Fruit fly (Drosophila melanogaster): ENCODE data around the gene CG31886.

DNA sequence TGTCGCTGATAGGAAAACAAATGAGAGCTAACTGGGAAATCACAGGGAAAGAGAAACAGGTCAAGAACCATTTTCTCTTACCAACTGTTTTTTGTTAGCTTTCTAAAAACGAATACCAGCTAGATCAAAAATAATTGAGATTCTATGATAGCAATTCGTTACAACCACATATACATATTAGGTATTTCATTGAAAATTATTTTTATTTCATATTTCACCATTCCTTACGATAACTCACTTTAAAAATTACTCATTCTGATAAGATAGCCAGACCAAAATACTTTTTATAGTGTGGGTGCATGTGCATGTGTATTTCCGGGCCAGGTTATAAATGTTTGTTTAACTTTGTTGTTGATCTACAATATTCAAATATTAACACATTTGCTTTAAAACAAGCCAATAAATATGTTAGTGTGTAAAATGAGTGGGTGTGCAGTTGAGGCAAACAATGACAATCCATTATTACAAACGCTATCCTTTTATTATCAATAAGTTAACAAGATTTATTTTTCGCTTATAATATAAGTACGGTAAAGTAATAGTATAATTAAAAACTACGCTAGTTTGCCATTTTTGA, 20.9 kb downstream of the CG31886 start:
- no peak for TF ChIP-seq br (GFP tag; optimal IDR thresholded peaks at IDR 0.05)
- no peak for TF ChIP-seq Hr78 (GFP tag; optimal IDR thresholded peaks at IDR 0.05)
- TF ChIP-seq foxo (GFP tag; optimal IDR thresholded peaks at IDR 0.05) = no peak
- TF ChIP-seq Dfd (GFP tag; optimal IDR thresholded peaks at IDR 0.05) = no peak
- no peak for TF ChIP-seq psq (GFP tag; optimal IDR thresholded peaks at IDR 0.05)
- TF ChIP-seq brk (GFP tag; optimal IDR thresholded peaks at IDR 0.05) = no peak
- TF ChIP-seq pan (optimal IDR thresholded peaks at IDR 0.05) = no peak
- no peak for TF ChIP-seq lola (GFP tag; optimal IDR thresholded peaks at IDR 0.05)
- no peak for TF ChIP-seq CG32264 (GFP tag; optimal IDR thresholded peaks at IDR 0.05)
- peak; percentile 25 for TF ChIP-seq tai (GFP tag; optimal IDR thresholded peaks at IDR 0.05)
- no peak for TF ChIP-seq rgr (GFP tag; optimal IDR thresholded peaks at IDR 0.05)
- TF ChIP-seq woc (GFP tag; optimal IDR thresholded peaks at IDR 0.05) = no peak
- TF ChIP-seq h (GFP tag; optimal IDR thresholded peaks at IDR 0.05) = no peak
- TF ChIP-seq Myc (optimal IDR thresholded peaks at IDR 0.05) = no peak

All from whole organism, wandering third instar larva.